Fruit fly (Drosophila melanogaster): Measurements from ENCODE around the gene Elp4.

- no peak for TF ChIP-seq insv (optimal IDR thresholded peaks at IDR 0.05)
- no peak for TF ChIP-seq Sin3A (optimal IDR thresholded peaks at IDR 0.05)
- no peak for TF ChIP-seq psq (optimal IDR thresholded peaks at IDR 0.05)
- no peak for TF ChIP-seq h (optimal IDR thresholded peaks at IDR 0.05)
- no peak for TF ChIP-seq ttk (optimal IDR thresholded peaks at IDR 0.05)
Observed at dm6 chr2L:5554818-5555217, 30.9 kb downstream of the Elp4 start, which contains the start of gene GluRIIA.

Data from Kc167 (cell line).